Fruit fly (Drosophila melanogaster) whole organism, pupa: ENCODE results near the gene CG33791.

Source experiments
- CG10348 ChIP-seq: fragments of 200-800 bp; sonication (Bioruptor generic); IDR thresholded peaks from 2 replicates; pipeline ENCODE4 v1.3.6; 2022; ENCODE audit warnings: missing biosample characterization, missing genetic modification characterization
- CG12605 ChIP-seq: fragments of 200-800 bp; sonication (Bioruptor generic); IDR thresholded peaks from 2 replicates; pipeline ENCODE4 v1.3.6; 2022; ENCODE audit warnings: missing biosample characterization, missing genetic modification characterization
- CG14655 ChIP-seq: fragments of 200-800 bp; sonication (Bioruptor generic); optimal IDR thresholded peaks from 3 replicates; lab custom pipeline; 2017; ENCODE audit warnings: mild to moderate bottlenecking, missing biosample characterization, missing genetic modification reagents, missing genetic modification characterization
- CG4496 ChIP-seq: fragments of 200-800 bp; sonication (Bioruptor generic); IDR thresholded peaks from 3 replicates; pipeline ENCODE4 v1.3.6; 2022; ENCODE audit warnings: missing biosample characterization, missing genetic modification characterization
- CG8159 ChIP-seq: fragments of 200-800 bp; sonication (Bioruptor generic); optimal IDR thresholded peaks from 3 replicates; lab custom pipeline; 2018; ENCODE audit warnings: missing biosample characterization, mild to moderate bottlenecking, missing genetic modification characterization, moderate library complexity
- EcR ChIP-seq: fragments of 200-800 bp; sonication (Bioruptor generic); optimal IDR thresholded peaks from 3 replicates; lab custom pipeline; 2019; ENCODE audit warnings: missing biosample characterization, missing genetic modification characterization, mild to moderate bottlenecking, moderate library complexity, missing genetic modification reagents
- Pif1A ChIP-seq: fragments of 200-800 bp; sonication (Bioruptor generic); optimal IDR thresholded peaks from 3 replicates; lab custom pipeline; 2016; ENCODE audit warnings: missing biosample characterization, missing genetic modification characterization
- Pif1B ChIP-seq: fragments of 200-800 bp; sonication (Bioruptor generic); optimal IDR thresholded peaks from 3 replicates; lab custom pipeline; 2016; ENCODE audit warnings: missing biosample characterization, missing genetic modification characterization
- Snoo ChIP-seq: fragments of 200-800 bp; sonication (Bioruptor generic); optimal IDR thresholded peaks from 3 replicates; lab custom pipeline; 2017; ENCODE audit warnings: missing biosample characterization, mild to moderate bottlenecking, missing genetic modification characterization, inconsistent platforms

dm6 chr3L:1602064-1602832, 506 bp upstream of the CG33791 start, which contains the start of gene CG12104:
- peak; percentile 44 for TF ChIP-seq EcR (GFP tag; lab: Kevin White, UChicago)
- no peak for TF ChIP-seq CG8159 (tag; lab: Kevin White, UChicago)
- no peak for TF ChIP-seq Pif1A (GFP tag; lab: Kevin White, UChicago)
- TF ChIP-seq CG14655 (GFP tag; lab: Kevin White, UChicago) = no peak
- TF ChIP-seq CG12605 (GFP tag; lab: Robert Waterston, UW) = no peak
- no peak for TF ChIP-seq Pif1B (GFP tag; lab: Kevin White, UChicago)
- TF ChIP-seq CG10348 = no peak
- no peak for TF ChIP-seq Snoo (tag; lab: Kevin White, UChicago)
- TF ChIP-seq CG4496 (GFP tag; lab: Robert Waterston, UW) = no peak
